Worm (Caenorhabditis elegans): Measurements from ENCODE around the gene F44B9.9.

DNA sequence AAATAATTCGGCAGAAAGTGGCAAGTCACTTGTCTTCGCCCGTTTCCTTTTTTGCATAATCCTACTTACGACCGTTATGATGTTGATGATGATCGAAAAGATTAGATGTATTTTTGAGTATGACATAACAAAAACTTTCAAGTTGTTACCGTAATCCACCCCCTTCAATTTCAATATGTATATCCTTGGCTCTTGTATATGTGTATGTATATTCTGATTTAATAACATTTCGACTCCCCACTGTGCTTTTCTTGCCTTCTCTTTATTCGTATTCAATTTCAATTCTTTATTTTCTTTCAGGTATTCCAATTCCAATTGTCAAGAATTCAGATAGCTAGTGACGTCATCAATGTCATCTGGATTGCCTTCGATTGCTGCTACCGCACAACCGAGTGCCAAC is 36.1 kb upstream of the F44B9.9 start, which contains the start of gene pros-1:
- TF ChIP-seq ets-7 (tag; optimal IDR thresholded peaks at IDR 0.05) (no peak), sea-1 (GFP tag; conservative IDR thresholded peaks at IDR 0.05) (no peak), hmbx-1 (tag; optimal IDR thresholded peaks at IDR 0.05) (no peak), ama-1 (optimal IDR thresholded peaks at IDR 0.05) (no peak), hmg-4 (GFP tag; optimal IDR thresholded peaks at IDR 0.05) (no peak), hnd-1 (tag; optimal IDR thresholded peaks at IDR 0.05) (no peak), aly-1 (tag; optimal IDR thresholded peaks at IDR 0.05) (no peak), B0310.2 (tag; optimal IDR thresholded peaks at IDR 0.05) (no peak), scrt-1 (GFP tag; IDR thresholded peaks at IDR 0.05) (no peak), ceh-13 (GFP tag; optimal IDR thresholded peaks at IDR 0.05) (no peak), tbx-11 (GFP tag; IDR thresholded peaks at IDR 0.05) (no peak)

Measured in whole organism, early embryonic.